Fruit fly (Drosophila melanogaster) whole organism, embryonic: Measurements from ENCODE around the gene CSN3.

Source experiments
- Antp ChIP-seq: fragments of 200-800 bp; sonication (Bioruptor generic); optimal IDR thresholded peaks from 3 replicates; lab custom pipeline; 2016; ENCODE audit warnings: missing biosample characterization, missing genetic modification characterization
- C15 ChIP-seq: fragments of 200-800 bp; sonication (Bioruptor generic); IDR thresholded peaks from 3 replicates; pipeline ENCODE4 v1.3.6; 2022; ENCODE audit warnings: missing biosample characterization, missing genetic modification characterization
- CG1024 ChIP-seq: fragments of 200-800 bp; sonication (Bioruptor generic); IDR thresholded peaks from 2 replicates; pipeline ENCODE4 v1.3.6; 2022; ENCODE audit warnings: missing biosample characterization, missing genetic modification characterization
- CG10543 ChIP-seq: fragments of 200-800 bp; sonication (Bioruptor generic); optimal IDR thresholded peaks from 3 replicates; lab custom pipeline; 2017; ENCODE audit warnings: missing biosample characterization, mild to moderate bottlenecking, missing genetic modification characterization, moderate library complexity
- CG10654 ChIP-seq: fragments of 200-800 bp; sonication (Bioruptor generic); optimal IDR thresholded peaks from 2 replicates; lab custom pipeline; 2016; ENCODE audit warnings: missing biosample characterization, missing genetic modification characterization
- CG12104 ChIP-seq: fragments of 200-800 bp; sonication (Bioruptor generic); optimal IDR thresholded peaks from 3 replicates; lab custom pipeline; 2016; ENCODE audit warnings: missing biosample characterization, missing genetic modification characterization
- CG1233 ChIP-seq: fragments of 200-800 bp; sonication (Bioruptor generic); optimal IDR thresholded peaks from 4 replicates; lab custom pipeline; 2018; ENCODE audit warnings: missing biosample characterization, mild to moderate bottlenecking, missing genetic modification characterization
- CG13775 ChIP-seq: fragments of 200-800 bp; sonication (Bioruptor generic); optimal IDR thresholded peaks from 3 replicates; lab custom pipeline; 2017; ENCODE audit warnings: missing biosample characterization, mild to moderate bottlenecking, missing genetic modification characterization
- CG14050 ChIP-seq: fragments of 200-800 bp; sonication (Bioruptor generic); IDR thresholded peaks from 3 replicates; pipeline ENCODE4 v1.3.6; 2022; ENCODE audit warnings: missing biosample characterization, missing genetic modification characterization
- CG15601 ChIP-seq: fragments of 200-800 bp; sonication (Bioruptor generic); optimal IDR thresholded peaks from 3 replicates; lab custom pipeline; 2019; ENCODE audit warnings: missing biosample characterization, mild to moderate bottlenecking, missing genetic modification characterization, moderate library complexity
- CG16779 ChIP-seq: fragments of 200-800 bp; sonication (Bioruptor generic); IDR thresholded peaks from 2 replicates; pipeline ENCODE4 v1.3.6; 2022; ENCODE audit warnings: missing biosample characterization, missing genetic modification characterization
- CG2116 ChIP-seq: fragments of 200-800 bp; sonication (Bioruptor generic); optimal IDR thresholded peaks from 3 replicates; lab custom pipeline; 2018; ENCODE audit warnings: missing biosample characterization, mild to moderate bottlenecking, missing genetic modification characterization
- CG2199 ChIP-seq: fragments of 200-800 bp; sonication (Bioruptor generic); IDR thresholded peaks from 3 replicates; pipeline ENCODE4 v1.3.6; 2022; ENCODE audit warnings: missing biosample characterization, missing genetic modification characterization
- CG2712 ChIP-seq: fragments of 200-800 bp; optimal IDR thresholded peaks from 3 replicates; lab custom pipeline; 2019; ENCODE audit warnings: missing biosample characterization, mild to moderate bottlenecking, missing genetic modification characterization, moderate library complexity
- CG31224 ChIP-seq: fragments of 200-800 bp; sonication (Bioruptor generic); IDR thresholded peaks from 2 replicates; pipeline ENCODE4 v1.3.6; 2022; ENCODE audit warnings: missing biosample characterization, missing genetic modification characterization
- CG3726 ChIP-seq: fragments of 200-800 bp; sonication (Bioruptor generic); IDR thresholded peaks from 3 replicates; pipeline ENCODE4, ENCODE4 v1.3.6; 2022; ENCODE audit warnings: missing biosample characterization, missing genetic modification characterization
- CG4282 ChIP-seq: fragments of 200-800 bp; sonication (Bioruptor generic); optimal IDR thresholded peaks from 2 replicates; lab custom pipeline; 2016; ENCODE audit warnings: missing biosample characterization, missing genetic modification characterization
- CG4617 ChIP-seq: fragments of 200-800 bp; sonication (Bioruptor generic); optimal IDR thresholded peaks from 3 replicates; lab custom pipeline; 2016; ENCODE audit warnings: missing biosample characterization, missing genetic modification characterization, borderline replicate concordance
- CG4854 ChIP-seq: fragments of 200-800 bp; sonication (Bioruptor generic); optimal IDR thresholded peaks from 2 replicates; lab custom pipeline; 2016; ENCODE audit warnings: missing biosample characterization, missing genetic modification characterization, inconsistent platforms
- CG6813 ChIP-seq: fragments of 200-800 bp; sonication (Bioruptor generic); optimal IDR thresholded peaks from 2 replicates; lab custom pipeline; 2017; ENCODE audit warnings: missing biosample characterization, missing genetic modification characterization, mild to moderate bottlenecking, moderate library complexity, missing genetic modification reagents
- CG8281 ChIP-seq: fragments of 200-800 bp; sonication (Bioruptor generic); optimal IDR thresholded peaks from 2 replicates; lab custom pipeline; 2018; ENCODE audit warnings: missing biosample characterization, mild to moderate bottlenecking, missing genetic modification characterization, moderate library complexity
- Ets65A ChIP-seq: fragments of 200-800 bp; sonication (Bioruptor generic); peaks from one replicate; lab custom pipeline; 2016; ENCODE audit warnings: missing biosample characterization, missing genetic modification characterization
- HLH4C ChIP-seq: fragments of 200-800 bp; sonication (Bioruptor generic); IDR thresholded peaks from 3 replicates; pipeline ENCODE4 v1.3.6; 2022; ENCODE audit warnings: missing biosample characterization, missing genetic modification characterization; ENCODE audit not compliant: partially characterized antibody
- HLHmδ ChIP-seq: fragments of 200-800 bp; sonication (Bioruptor generic); optimal IDR thresholded peaks from 2 replicates; lab custom pipeline; 2018; ENCODE audit warnings: missing biosample characterization, mild to moderate bottlenecking, missing genetic modification characterization, moderate library complexity
- Hand ChIP-seq: fragments of 200-800 bp; sonication (Bioruptor generic); optimal IDR thresholded peaks from 2 replicates; lab custom pipeline; 2017; ENCODE audit warnings: mild to moderate bottlenecking, missing biosample characterization, missing genetic modification reagents, missing genetic modification characterization
- Hsf ChIP-seq: fragments of 200-800 bp; sonication (Bioruptor generic); optimal IDR thresholded peaks from 3 replicates; lab custom pipeline; 2016; ENCODE audit warnings: missing biosample characterization, missing genetic modification characterization
- Kr ChIP-seq: fragments of 200-800 bp; sonication (Bioruptor generic); optimal IDR thresholded peaks from 2 replicates; lab custom pipeline; 2017; ENCODE audit warnings: missing biosample characterization, mild to moderate bottlenecking, missing genetic modification characterization
- Mes4 ChIP-seq: fragments of 200-800 bp; sonication (Bioruptor generic); optimal IDR thresholded peaks from 2 replicates; lab custom pipeline; 2016; ENCODE audit warnings: missing biosample characterization, missing genetic modification characterization
- Opbp ChIP-seq: fragments of 200-800 bp; sonication (Bioruptor generic); IDR thresholded peaks from 3 replicates; pipeline ENCODE4 v1.3.6; 2022; ENCODE audit warnings: missing biosample characterization, missing genetic modification characterization; ENCODE audit not compliant: partially characterized antibody
- Six4 ChIP-seq: fragments of 200-800 bp; sonication (Bioruptor generic); optimal IDR thresholded peaks from 2 replicates; lab custom pipeline; 2016; ENCODE audit warnings: missing biosample characterization, missing genetic modification characterization
- ara ChIP-seq: fragments of 200-800 bp; sonication (Bioruptor generic); IDR thresholded peaks from 2 replicates; pipeline ENCODE4 v1.3.6; 2022; ENCODE audit warnings: missing biosample characterization, missing genetic modification characterization
- ash1 ChIP-seq: fragments of 200-800 bp; sonication (Bioruptor generic); optimal IDR thresholded peaks from 2 replicates; lab custom pipeline; 2018; ENCODE audit warnings: missing biosample characterization, mild to moderate bottlenecking, missing genetic modification characterization
- cas ChIP-seq: fragments of 200-800 bp; sonication (Bioruptor generic); IDR thresholded peaks from 2 replicates; pipeline ENCODE4 v1.3.6; 2022; ENCODE audit warnings: missing biosample characterization, missing genetic modification characterization
- dati ChIP-seq: fragments of 200-800 bp; sonication (Bioruptor generic); IDR thresholded peaks from 2 replicates; pipeline ENCODE4 v1.3.6; 2022; ENCODE audit warnings: missing biosample characterization, missing genetic modification characterization
- ems ChIP-seq: fragments of 200-800 bp; sonication (Bioruptor generic); optimal IDR thresholded peaks from 3 replicates; lab custom pipeline; 2016; ENCODE audit warnings: missing biosample characterization, missing genetic modification characterization
- eve ChIP-seq, 2 experiments: fragments of >200 bp; optimal IDR thresholded peaks; 2 replicates each; lab custom pipeline; 2017; ENCODE audit warnings: missing biosample characterization in 2 of 2, missing genetic modification characterization in 2 of 2
- fd96Cb ChIP-seq: fragments of 200-800 bp; sonication (Bioruptor generic); optimal IDR thresholded peaks from 2 replicates; lab custom pipeline; 2018; ENCODE audit warnings: missing biosample characterization, mild to moderate bottlenecking, missing genetic modification characterization, moderate library complexity
- hb ChIP-seq: fragments of 200-800 bp; sonication (Bioruptor generic); IDR thresholded peaks from 3 replicates; pipeline ENCODE4 v1.3.6; 2022; ENCODE audit warnings: missing biosample characterization, missing genetic modification characterization; ENCODE audit not compliant: partially characterized antibody
- inv ChIP-seq: fragments of 200-800 bp; sonication (Bioruptor generic); IDR thresholded peaks from 2 replicates; pipeline ENCODE4 v1.3.6; 2022; ENCODE audit warnings: missing biosample characterization, missing genetic modification characterization; ENCODE audit not compliant: partially characterized antibody
- kay ChIP-seq: fragments of 200-800 bp; sonication (Bioruptor generic); optimal IDR thresholded peaks from 2 replicates; lab custom pipeline; 2016; ENCODE audit warnings: missing biosample characterization, missing genetic modification characterization
- lola ChIP-seq, 3 experiments: fragments of >200 bp in 2 of 3; fragments of 200-800 bp in 1 of 3; sonication (Bioruptor generic) in 1 of 3; optimal IDR thresholded peaks; 2 replicates each; lab custom pipeline; 2017 to 2019; ENCODE audit warnings: missing biosample characterization in 3 of 3, missing genetic modification characterization in 3 of 3, mild to moderate bottlenecking in 1 of 3, moderate library complexity in 1 of 3
- luna ChIP-seq: fragments of 200-800 bp; sonication (Bioruptor generic); optimal IDR thresholded peaks from 2 replicates; lab custom pipeline; 2016; ENCODE audit warnings: missing biosample characterization, missing genetic modification characterization
- nom ChIP-seq: fragments of 200-800 bp; sonication (Bioruptor generic); optimal IDR thresholded peaks from 2 replicates; lab custom pipeline; 2017; ENCODE audit warnings: missing biosample characterization, missing genetic modification characterization, mild to moderate bottlenecking, moderate library complexity, missing genetic modification reagents
- pita ChIP-seq: fragments of 200-800 bp; sonication (Bioruptor generic); optimal IDR thresholded peaks from 2 replicates; lab custom pipeline; 2017; ENCODE audit warnings: missing biosample characterization, mild to moderate bottlenecking, missing genetic modification characterization
- pros ChIP-seq: fragments of 200-800 bp; sonication (Bioruptor generic); optimal IDR thresholded peaks from 3 replicates; lab custom pipeline; 2019; ENCODE audit warnings: missing biosample characterization, mild to moderate bottlenecking, missing genetic modification characterization, moderate library complexity
- row ChIP-seq: fragments of 200-800 bp; sonication (Bioruptor generic); IDR thresholded peaks from 3 replicates; pipeline ENCODE4 v1.3.6; 2022; ENCODE audit warnings: missing biosample characterization, missing genetic modification characterization
- ssp ChIP-seq: fragments of 200-800 bp; sonication (Bioruptor generic); IDR thresholded peaks from 2 replicates; pipeline ENCODE4 v1.3.6; 2022; ENCODE audit warnings: missing biosample characterization, missing genetic modification characterization
- tio ChIP-seq: fragments of 200-800 bp; sonication (Bioruptor generic); optimal IDR thresholded peaks from 2 replicates; lab custom pipeline; 2017; ENCODE audit warnings: missing biosample characterization, missing genetic modification characterization, inconsistent platforms
- vnd ChIP-seq: fragments of 200-800 bp; sonication (Bioruptor generic); IDR thresholded peaks from 3 replicates; pipeline ENCODE4 v1.3.6; 2022; ENCODE audit warnings: missing biosample characterization, missing genetic modification characterization; ENCODE audit not compliant: partially characterized antibody
- zfh2 ChIP-seq: fragments of 200-800 bp; sonication (Bioruptor generic); optimal IDR thresholded peaks from 2 replicates; lab custom pipeline; 2016; ENCODE audit warnings: missing biosample characterization, missing genetic modification characterization

CSN3 gene

DNA sequence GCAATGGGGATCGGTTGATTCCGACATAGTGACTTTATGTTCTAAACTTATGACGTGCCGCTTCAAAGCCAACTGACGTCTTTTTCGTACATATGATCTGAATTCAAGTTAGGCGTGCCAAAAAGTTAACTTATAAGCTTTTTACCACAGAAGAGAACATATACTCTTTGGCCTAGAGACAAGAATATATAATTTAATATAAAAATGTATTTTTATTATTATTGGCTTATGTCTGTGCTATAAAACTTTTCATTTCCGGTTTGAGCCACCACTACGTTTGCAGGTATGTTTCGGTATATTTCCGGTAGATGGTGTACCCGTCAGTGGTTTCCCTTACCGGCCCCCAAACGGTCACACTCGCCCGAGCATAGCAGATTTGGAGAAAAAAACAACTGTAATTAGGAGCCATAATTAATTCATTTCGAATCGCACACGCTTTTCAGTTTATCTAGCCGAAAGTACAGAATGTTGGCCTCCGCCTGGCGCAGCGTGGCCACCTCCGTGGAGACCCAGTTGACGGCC lies 43.0 kb downstream of the CSN3 start, which contains the start of the genes CG3698 and tzn (continued):
- TF ChIP-seq CG1024 (peak; percentile 87), kay (peak; percentile 56), Antp (GFP tag; lab: Kevin White, UChicago) (peak; percentile 69), Hsf (GFP tag; lab: Kevin White, UChicago) (peak; percentile 89), zfh2 (GFP tag; lab: Kevin White, UChicago) (peak; percentile 83), row (GFP tag; lab: Robert Waterston, UW) (peak; percentile 73), CG4854 (GFP tag; lab: Kevin White, UChicago) (peak; percentile 89), CG6813 (GFP tag; lab: Kevin White, UChicago) (peak; percentile 95), CG10543 (peak; percentile 91), Six4 (GFP tag; lab: Kevin White, UChicago) (peak; percentile 96), CG16779 (GFP tag; lab: Robert Waterston, UW) (peak; percentile 84), Hand (peak; percentile 72), vnd (GFP tag; lab: Robert Waterston, UW) (no peak), CG14050 (GFP tag; lab: Robert Waterston, UW) (peak; percentile 91), CG4282 (GFP tag; lab: Kevin White, UChicago) (peak; percentile 38), CG8281 (tag; lab: Kevin White, UChicago) (peak; percentile 74), HLHmδ (peak; percentile 92), hb (GFP tag; lab: Robert Waterston, UW) (no peak), ash1 (GFP tag; lab: Kevin White, UChicago) (peak; percentile 96), lola (GFP tag; optimal IDR thresholded peaks at IDR 0.05; lab: Kevin White, UChicago) (peak in 1 of 3 experiments; percentile 75), Ets65A (GFP tag; lab: Kevin White, UChicago) (peak; percentile 100), ems (GFP tag; lab: Kevin White, UChicago) (peak; percentile 82), Opbp (GFP tag; lab: Robert Waterston, UW) (0 out of 3 replicates have a peak, but pooled peaks have one; percentile 9), Kr (GFP tag; lab: Kevin White, UChicago) (peak; percentile 81), ara (GFP tag; lab: Robert Waterston, UW) (peak; percentile 85), tio (GFP tag; lab: Kevin White, UChicago) (peak; percentile 87), HLH4C (no peak), CG2712 (peak; percentile 91), C15 (GFP tag; lab: Robert Waterston, UW) (peak; percentile 92), cas (peak; percentile 71), pita (GFP tag; lab: Kevin White, UChicago) (peak; percentile 85), fd96Cb (tag; lab: Kevin White, UChicago) (peak; percentile 79), luna (GFP tag; lab: Kevin White, UChicago) (peak; percentile 43), CG31224 (GFP tag; lab: Robert Waterston, UW) (peak; percentile 89), CG15601 (peak; percentile 92), CG13775 (GFP tag; lab: Kevin White, UChicago) (peak; percentile 97), eve (GFP tag; optimal IDR thresholded peaks at IDR 0.05; lab: Kevin White, UChicago) (no peak), Mes4 (GFP tag; lab: Kevin White, UChicago) (peak; percentile 82), CG3726 (GFP tag; lab: Robert Waterston, UW) (peak; percentile 89), ssp (GFP tag; lab: Robert Waterston, UW) (peak; percentile 81), inv (GFP tag; lab: Robert Waterston, UW) (no peak), nom (GFP tag; lab: Kevin White, UChicago) (no peak), CG2116 (peak; percentile 90), dati (GFP tag; lab: Robert Waterston, UW) (peak; percentile 93), CG1233 (peak; percentile 97), CG2199 (GFP tag; lab: Robert Waterston, UW) (peak; percentile 97), CG12104 (GFP tag; lab: Kevin White, UChicago) (peak; percentile 94), CG10654 (GFP tag; lab: Kevin White, UChicago) (peak; percentile 95), pros (GFP tag; lab: Kevin White, UChicago) (no peak), CG4617 (GFP tag; lab: Kevin White, UChicago) (peak; percentile 89)
